Fruit fly (Drosophila melanogaster): ENCODE measurements around the gene CG11899.

The CG11899 gene

DNA sequence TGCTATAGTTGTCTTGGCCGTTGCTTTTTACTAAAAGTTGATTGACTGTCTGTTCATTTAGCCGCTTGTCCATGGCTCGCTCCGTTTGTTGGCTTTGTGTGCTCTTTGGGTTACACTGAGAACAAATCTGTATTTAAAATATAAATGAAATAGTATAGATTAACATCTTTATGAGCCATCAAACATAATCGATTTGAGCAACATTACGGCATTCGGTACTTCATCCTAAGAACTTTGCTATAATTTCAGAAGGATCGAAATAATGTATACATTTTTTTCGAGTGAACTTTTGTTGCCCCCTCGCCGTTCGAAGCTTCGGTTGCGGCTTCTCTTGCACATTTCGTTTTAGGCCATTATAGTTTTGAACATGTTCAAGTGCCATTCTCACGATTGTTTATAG lies 7.7 kb downstream of the CG11899 start (continued):
- TF ChIP-seq CG32767 (GFP tag; IDR thresholded peaks at IDR 0.05) (0 out of 2 replicates have a peak, but pooled peaks have one; percentile 40), dmrt11E (tag; optimal IDR thresholded peaks at IDR 0.05) (peak; percentile 66), Lim3 (GFP tag; IDR thresholded peaks at IDR 0.05) (0 out of 2 replicates have a peak, but pooled peaks have one; percentile 18), knrl (GFP tag; IDR thresholded peaks at IDR 0.05; ENCODE audit: partially characterized antibody) (no peak), CG33557 (GFP tag; optimal IDR thresholded peaks at IDR 0.05) (peak; percentile 14), CG2875 (GFP tag; optimal IDR thresholded peaks at IDR 0.05) (peak; percentile 63), schlank (tag; optimal IDR thresholded peaks at IDR 0.05) (no peak), run (tag; optimal IDR thresholded peaks at IDR 0.05) (peak; percentile 55), CG30431 (GFP tag; optimal IDR thresholded peaks at IDR 0.05) (peak; percentile 59), peb (GFP tag; IDR thresholded peaks at IDR 0.05) (peak; percentile 37; the same call in 1 of the 2 replicates), ems (GFP tag; optimal IDR thresholded peaks at IDR 0.05) (peak; percentile 37), D19B (GFP tag; optimal IDR thresholded peaks at IDR 0.05) (no peak), Side (GFP tag; optimal IDR thresholded peaks at IDR 0.05) (no peak), nom (GFP tag; optimal IDR thresholded peaks at IDR 0.05) (no peak), pita (GFP tag; optimal IDR thresholded peaks at IDR 0.05) (no peak), Hmx (GFP tag; optimal IDR thresholded peaks at IDR 0.05) (no peak), pum (GFP tag; optimal IDR thresholded peaks at IDR 0.05) (peak; percentile 27), CG9817 (tag; optimal IDR thresholded peaks at IDR 0.05) (peak; percentile 24), zen (tag; optimal IDR thresholded peaks at IDR 0.05) (peak; percentile 31), ftz-f1 (GFP tag; optimal IDR thresholded peaks at IDR 0.05) (no peak), stwl (tag; optimal IDR thresholded peaks at IDR 0.05) (peak; percentile 4), CG14860 (GFP tag; IDR thresholded peaks at IDR 0.05; ENCODE audit: partially characterized antibody) (no peak), Optix (GFP tag; IDR thresholded peaks at IDR 0.05) (peak; percentile 66; the same call in 2 of the 3 replicates), sob (GFP tag; IDR thresholded peaks at IDR 0.05) (no peak; the same call in 1 of the 2 replicates), CG12744 (GFP tag; optimal IDR thresholded peaks at IDR 0.05) (peak; percentile 10), org-1 (GFP tag; optimal IDR thresholded peaks at IDR 0.05) (peak; percentile 50), CG31441 (GFP tag; IDR thresholded peaks at IDR 0.05) (peak; percentile 75), CG32532 (GFP tag; IDR thresholded peaks at IDR 0.05) (no peak), Myb (GFP tag; optimal IDR thresholded peaks at IDR 0.05) (no peak), Awh (GFP tag; IDR thresholded peaks at IDR 0.05) (peak; percentile 68), CG15269 (tag; optimal IDR thresholded peaks at IDR 0.05) (peak; percentile 83), Hr3 (GFP tag; optimal IDR thresholded peaks at IDR 0.05) (peak; percentile 67), CG14014 (GFP tag; IDR thresholded peaks at IDR 0.05) (peak; percentile 52; the same call in 1 of the 2 replicates), CG4854 (GFP tag; optimal IDR thresholded peaks at IDR 0.05) (peak; percentile 10), CG12769 (tag; optimal IDR thresholded peaks at IDR 0.05) (peak; percentile 51), H15 (GFP tag; IDR thresholded peaks at IDR 0.05) (peak; percentile 60), CG10267 (tag; optimal IDR thresholded peaks at IDR 0.05) (peak; percentile 69), CG7372 (GFP tag; IDR thresholded peaks at IDR 0.05) (peak; percentile 54; the same call in 1 of the 2 replicates), CG12071 (GFP tag; optimal IDR thresholded peaks at IDR 0.05) (peak; percentile 66), Camta (GFP tag; optimal IDR thresholded peaks at IDR 0.05) (peak; percentile 30), wdn (GFP tag; IDR thresholded peaks at IDR 0.05) (0 out of 2 replicates have a peak, but pooled peaks have one; percentile 22), ATbp (GFP tag; optimal IDR thresholded peaks at IDR 0.05) (peak; percentile 83), unpg (GFP tag; optimal IDR thresholded peaks at IDR 0.05) (peak; percentile 88), emc (GFP tag; optimal IDR thresholded peaks at IDR 0.05) (no peak), fd102C (GFP tag; optimal IDR thresholded peaks at IDR 0.05) (no peak), prd (optimal IDR thresholded peaks at IDR 0.05) (no peak), prd (GFP tag; IDR thresholded peaks at IDR 0.05) (peak; percentile 57; the same call in 2 of the 3 replicates), sens (GFP tag) (peak; percentile 94), Dbx (GFP tag; IDR thresholded peaks at IDR 0.05) (no peak), CG8765 (GFP tag; IDR thresholded peaks at IDR 0.05) (0 out of 2 replicates have a peak, but pooled peaks have one; percentile 30), Lpt (GFP tag; optimal IDR thresholded peaks at IDR 0.05) (no peak)

Data from whole organism, embryonic.